Fruit fly (Drosophila melanogaster): ENCODE measurements around the gene Anp.
A peak's percentile ranks its signal among the peaks of the same experiment; 100 is the strongest.

The Anp gene

dm6 chr3R:30216210-30216609 is 6.5 kb downstream of the Anp start, which contains the start of gene CecC:
TSS of gene CecC (plus strand) at chr3R:30216484.
- TF ChIP-seq CG1621 (tag; optimal IDR thresholded peaks at IDR 0.05) (no peak), CG11762 (GFP tag; optimal IDR thresholded peaks at IDR 0.05; ENCODE audit: insufficient read depth) (no peak), cyc (GFP tag; optimal IDR thresholded peaks at IDR 0.05) (no peak), Eip78C (GFP tag) (no peak), Sox15 (GFP tag; optimal IDR thresholded peaks at IDR 0.05) (no peak), CG9139 (GFP tag; optimal IDR thresholded peaks at IDR 0.05) (no peak), Blimp-1 (GFP tag; optimal IDR thresholded peaks at IDR 0.05) (no peak)

DNA sequence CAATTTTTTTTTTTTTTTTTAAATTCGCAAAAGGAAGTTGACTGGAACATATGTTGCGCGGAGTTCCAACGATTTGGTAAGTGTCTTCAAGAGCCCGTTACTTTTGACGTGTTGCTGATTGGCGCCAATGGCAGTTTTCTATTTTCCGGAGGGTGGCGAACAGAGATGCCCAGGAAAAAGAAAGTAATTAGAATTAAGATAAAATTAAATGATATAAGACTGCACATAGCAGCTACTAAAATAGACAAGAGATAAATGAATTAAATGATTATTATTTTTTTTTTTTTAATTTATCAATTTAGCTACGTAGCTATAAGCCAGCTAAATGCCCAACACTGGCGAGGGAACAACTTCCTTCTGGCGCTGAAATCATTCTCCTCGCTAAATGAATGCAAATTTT is 12.5 kb downstream of the Anp start:
- TF ChIP-seq Hr38 (GFP tag; optimal IDR thresholded peaks at IDR 0.05) (no peak), pdm3 (GFP tag; optimal IDR thresholded peaks at IDR 0.05) (no peak), CG9139 (GFP tag; optimal IDR thresholded peaks at IDR 0.05) (no peak), CG10669 (GFP tag; optimal IDR thresholded peaks at IDR 0.05) (no peak), CG8632 (GFP tag; optimal IDR thresholded peaks at IDR 0.05) (no peak), svp (GFP tag) (peak; percentile 57), Ets96B (tag; optimal IDR thresholded peaks at IDR 0.05) (no peak), CG7368 (GFP tag; optimal IDR thresholded peaks at IDR 0.05) (no peak), Smox (GFP tag; optimal IDR thresholded peaks at IDR 0.05) (no peak), CG16779 (tag; optimal IDR thresholded peaks at IDR 0.05) (no peak), Eip78C (GFP tag) (peak; percentile 56), Hr4 (GFP tag; optimal IDR thresholded peaks at IDR 0.05) (no peak), CG3919 (GFP tag; optimal IDR thresholded peaks at IDR 0.05) (no peak), Lpt (GFP tag; optimal IDR thresholded peaks at IDR 0.05) (no peak)

DNA sequence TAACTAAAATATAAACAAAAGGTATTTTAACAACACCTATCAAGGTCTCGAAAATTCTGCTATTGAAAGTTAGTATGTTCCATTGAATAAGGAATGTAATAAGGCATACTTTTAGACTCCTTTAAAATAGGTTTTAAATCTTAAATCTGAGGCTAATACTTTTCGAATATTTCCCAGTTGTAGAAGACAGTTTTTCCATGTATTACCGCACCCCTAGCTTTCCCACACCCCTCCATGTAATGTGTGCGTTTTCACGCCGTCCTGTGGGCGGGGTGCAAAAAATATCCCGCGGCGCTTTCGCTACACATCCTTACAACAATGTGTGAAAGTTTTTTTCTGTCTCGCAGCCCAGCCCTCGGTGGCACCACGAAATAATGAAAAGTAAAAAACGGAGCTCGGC is 14.8 kb downstream of the Anp start:
- TF ChIP-seq eg (GFP tag; IDR thresholded peaks at IDR 0.05) = no peak
- no peak for TF ChIP-seq Sox102F (GFP tag; optimal IDR thresholded peaks at IDR 0.05)
- no peak for TF ChIP-seq CG32006 (GFP tag; optimal IDR thresholded peaks at IDR 0.05)
- TF ChIP-seq Sox14 (GFP tag; optimal IDR thresholded peaks at IDR 0.05) = no peak
- no peak for TF ChIP-seq CG10631 (GFP tag; optimal IDR thresholded peaks at IDR 0.05)
- no peak for TF ChIP-seq CG16779 (tag; optimal IDR thresholded peaks at IDR 0.05)
- no peak for TF ChIP-seq CG15336 (GFP tag; IDR thresholded peaks at IDR 0.05)
- no peak for TF ChIP-seq CG10669 (GFP tag; optimal IDR thresholded peaks at IDR 0.05)
- TF ChIP-seq CG8632 (GFP tag; optimal IDR thresholded peaks at IDR 0.05) = no peak
- no peak for TF ChIP-seq achi (GFP tag; optimal IDR thresholded peaks at IDR 0.05)
- TF ChIP-seq CG8319 (GFP tag; optimal IDR thresholded peaks at IDR 0.05) = no peak
- TF ChIP-seq acj6 (GFP tag; optimal IDR thresholded peaks at IDR 0.05) = no peak
- TF ChIP-seq CG3919 (GFP tag; optimal IDR thresholded peaks at IDR 0.05) = no peak
- TF ChIP-seq dsx (GFP tag; optimal IDR thresholded peaks at IDR 0.05; ENCODE audit: poor library complexity, severe bottlenecking) = no peak
- TF ChIP-seq CG31627 (GFP tag; optimal IDR thresholded peaks at IDR 0.05) = no peak
- TF ChIP-seq Ets96B (tag; optimal IDR thresholded peaks at IDR 0.05) = no peak
- TF ChIP-seq CG9139 (GFP tag; optimal IDR thresholded peaks at IDR 0.05) = no peak
- TF ChIP-seq CG7368 (GFP tag; optimal IDR thresholded peaks at IDR 0.05) = no peak
- TF ChIP-seq CG6792 (GFP tag; optimal IDR thresholded peaks at IDR 0.05) = no peak

DNA sequence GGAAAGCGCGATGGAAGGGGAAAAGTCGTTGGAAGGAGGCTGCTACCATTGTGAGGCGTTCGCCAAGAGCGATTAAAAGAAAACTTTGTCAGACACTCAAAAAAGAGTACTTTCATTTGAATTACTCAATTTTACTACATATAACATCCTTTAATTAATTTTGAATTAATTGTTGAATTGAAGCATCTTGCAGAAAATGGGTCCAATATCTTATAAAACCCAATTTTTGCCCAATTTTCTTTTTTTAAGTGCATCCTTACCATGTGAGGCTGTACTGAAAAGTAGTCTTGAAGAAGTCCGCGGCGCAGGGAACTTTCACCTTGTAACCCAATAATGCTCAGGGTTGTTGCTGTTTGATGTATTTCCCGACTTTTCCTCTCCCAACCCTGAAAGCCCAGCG is 25.5 kb downstream of the Anp start:
- TF ChIP-seq CG16779 (tag; optimal IDR thresholded peaks at IDR 0.05) (no peak), salr (GFP tag; optimal IDR thresholded peaks at IDR 0.05) (no peak), Ets21C (GFP tag; optimal IDR thresholded peaks at IDR 0.05) (no peak), achi (GFP tag; optimal IDR thresholded peaks at IDR 0.05) (no peak), CG34406 (GFP tag; optimal IDR thresholded peaks at IDR 0.05) (no peak), lz (GFP tag; optimal IDR thresholded peaks at IDR 0.05) (no peak), Eip93F (GFP tag; optimal IDR thresholded peaks at IDR 0.05) (no peak), Eip75B (GFP tag; optimal IDR thresholded peaks at IDR 0.05) (no peak), Sox15 (GFP tag; optimal IDR thresholded peaks at IDR 0.05) (no peak), cyc (GFP tag; optimal IDR thresholded peaks at IDR 0.05) (no peak), CG31627 (GFP tag; optimal IDR thresholded peaks at IDR 0.05) (no peak), esn (GFP tag; optimal IDR thresholded peaks at IDR 0.05) (no peak), Hr38 (GFP tag; optimal IDR thresholded peaks at IDR 0.05) (no peak), topi (GFP tag; optimal IDR thresholded peaks at IDR 0.05) (no peak), fd85E (GFP tag; optimal IDR thresholded peaks at IDR 0.05) (no peak), acj6 (GFP tag; optimal IDR thresholded peaks at IDR 0.05) (no peak), spab (GFP tag; optimal IDR thresholded peaks at IDR 0.05) (no peak)
